Fruit fly (Drosophila melanogaster): ENCODE measurements around the gene Der-1.

The Der-1 gene

DNA sequence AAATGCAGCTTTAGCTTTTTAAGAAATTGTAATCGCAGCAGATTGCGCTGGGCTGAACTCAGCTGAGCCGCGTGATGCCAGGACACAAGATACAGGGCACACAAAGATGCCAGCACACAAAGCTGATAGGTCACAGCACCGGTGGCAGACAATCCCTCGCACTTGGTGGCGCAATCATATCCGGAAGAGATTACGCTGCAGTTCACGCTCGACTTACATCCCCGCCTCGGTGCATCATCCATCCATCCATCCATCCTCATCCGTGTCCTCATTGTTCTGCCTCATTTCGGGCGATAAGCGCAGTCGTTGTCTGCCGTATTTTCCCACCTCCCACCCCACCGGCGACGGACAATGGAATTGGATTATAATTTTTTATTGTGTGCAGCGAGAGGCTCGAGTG is 25.8 kb upstream of the Der-1 start:
- peak; percentile 93 for TF ChIP-seq svp (GFP tag)
- TF ChIP-seq Ets21C (GFP tag; optimal IDR thresholded peaks at IDR 0.05) = no peak
- TF ChIP-seq CG32006 (GFP tag; optimal IDR thresholded peaks at IDR 0.05) = no peak

DNA sequence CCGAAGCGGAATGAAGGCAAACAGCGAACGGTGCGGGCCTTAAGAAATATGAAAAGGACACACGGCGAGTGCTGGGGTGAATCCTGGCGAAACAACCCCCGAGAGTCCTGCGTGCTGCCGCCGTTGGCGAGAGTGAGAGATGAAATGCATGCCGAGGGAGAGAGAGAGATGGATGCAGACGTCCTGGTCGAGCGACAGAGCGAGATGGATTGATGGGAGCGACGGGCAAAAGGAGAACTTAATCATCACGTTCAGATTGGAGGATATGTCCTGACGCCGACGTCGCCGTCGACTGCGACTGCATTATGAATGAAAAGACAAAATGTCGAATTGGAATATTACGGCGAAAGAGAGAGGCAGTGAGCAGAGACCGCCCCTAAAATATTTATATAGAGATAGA is 19.2 kb upstream of the Der-1 start:
- TF ChIP-seq Eip75B (GFP tag; optimal IDR thresholded peaks at IDR 0.05) (no peak), fkh (GFP tag; optimal IDR thresholded peaks at IDR 0.05) (no peak), lz (GFP tag; optimal IDR thresholded peaks at IDR 0.05) (no peak), CG32006 (GFP tag; optimal IDR thresholded peaks at IDR 0.05) (no peak), CG4318 (GFP tag; optimal IDR thresholded peaks at IDR 0.05) (no peak), Sox15 (GFP tag; optimal IDR thresholded peaks at IDR 0.05) (no peak), fd59A (GFP tag; optimal IDR thresholded peaks at IDR 0.05) (no peak), Gug (GFP tag; IDR thresholded peaks at IDR 0.05) (no peak), dac (GFP tag; optimal IDR thresholded peaks at IDR 0.05) (no peak), CG3032 (tag; optimal IDR thresholded peaks at IDR 0.05) (no peak), CG10669 (GFP tag; optimal IDR thresholded peaks at IDR 0.05) (no peak), achi (GFP tag; optimal IDR thresholded peaks at IDR 0.05) (no peak), esn (GFP tag; optimal IDR thresholded peaks at IDR 0.05) (no peak), CG16779 (tag; optimal IDR thresholded peaks at IDR 0.05) (no peak), acj6 (GFP tag; optimal IDR thresholded peaks at IDR 0.05) (no peak), eg (GFP tag; IDR thresholded peaks at IDR 0.05) (no peak), ss (GFP tag; optimal IDR thresholded peaks at IDR 0.05) (no peak), CG34406 (GFP tag; optimal IDR thresholded peaks at IDR 0.05) (no peak)

DNA sequence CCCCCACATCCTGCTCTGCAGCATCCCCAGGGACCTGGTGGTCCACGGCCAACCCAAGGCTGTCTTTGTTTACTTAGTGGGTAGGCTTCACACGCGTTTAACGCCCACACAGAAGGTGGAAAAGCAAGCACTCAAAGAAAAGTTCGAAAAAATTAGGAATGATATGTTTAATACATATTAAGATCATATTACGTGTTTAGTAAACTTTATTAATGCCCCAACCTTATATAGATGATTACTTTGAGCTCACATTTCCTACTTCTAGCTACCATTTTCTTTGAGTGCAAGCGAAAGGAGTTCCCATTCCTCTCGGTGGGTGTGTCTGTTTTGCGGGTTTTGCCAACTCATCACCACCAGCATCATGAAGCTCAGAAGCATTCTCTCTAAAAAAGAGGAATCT is 14.3 kb upstream of the Der-1 start:
- TF ChIP-seq pdm3 (GFP tag; optimal IDR thresholded peaks at IDR 0.05) (no peak), achi (GFP tag; optimal IDR thresholded peaks at IDR 0.05) (no peak), acj6 (GFP tag; optimal IDR thresholded peaks at IDR 0.05) (no peak), fd59A (GFP tag; optimal IDR thresholded peaks at IDR 0.05) (no peak), CG3919 (GFP tag; optimal IDR thresholded peaks at IDR 0.05) (no peak), lz (GFP tag; optimal IDR thresholded peaks at IDR 0.05) (no peak), Sox102F (GFP tag; optimal IDR thresholded peaks at IDR 0.05) (peak; percentile 18), svp (GFP tag) (no peak), Met (GFP tag; optimal IDR thresholded peaks at IDR 0.05) (peak; percentile 4)

DNA sequence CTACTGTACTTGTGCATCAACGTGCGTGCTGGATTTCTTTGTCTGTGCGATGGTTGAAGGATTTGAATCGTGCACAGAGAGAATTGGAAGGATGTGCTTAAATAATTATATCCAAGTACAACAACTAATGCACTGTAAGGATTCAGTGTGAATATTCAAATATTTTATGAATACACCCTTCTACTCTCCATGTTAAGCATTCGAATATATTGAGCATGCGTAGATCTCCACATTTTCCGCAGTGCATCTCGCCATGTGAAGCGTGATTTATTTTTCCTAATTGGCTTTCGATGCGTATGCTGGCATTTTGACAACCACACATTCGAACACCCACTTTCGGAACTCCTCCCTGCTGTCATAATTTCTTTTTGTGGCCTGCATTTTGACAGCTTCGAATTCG is 13.7 kb upstream of the Der-1 start:
- no peak for TF ChIP-seq salr (GFP tag; optimal IDR thresholded peaks at IDR 0.05)
- peak; percentile 36 for TF ChIP-seq esn (GFP tag; optimal IDR thresholded peaks at IDR 0.05)
- no peak for TF ChIP-seq net (GFP tag; optimal IDR thresholded peaks at IDR 0.05)
- no peak for TF ChIP-seq Hr38 (GFP tag; optimal IDR thresholded peaks at IDR 0.05)
- TF ChIP-seq Lpt (GFP tag; optimal IDR thresholded peaks at IDR 0.05) = no peak
- TF ChIP-seq cyc (GFP tag; optimal IDR thresholded peaks at IDR 0.05) = peak; percentile 18
- TF ChIP-seq Met (GFP tag; optimal IDR thresholded peaks at IDR 0.05) = peak; percentile 40
- TF ChIP-seq Smox (GFP tag; optimal IDR thresholded peaks at IDR 0.05) = peak; percentile 12
- TF ChIP-seq CG6808 (GFP tag; optimal IDR thresholded peaks at IDR 0.05) = no peak
- no peak for TF ChIP-seq Gug (GFP tag; IDR thresholded peaks at IDR 0.05)
- no peak for TF ChIP-seq ss (GFP tag; optimal IDR thresholded peaks at IDR 0.05)
- no peak for TF ChIP-seq vri (GFP tag; optimal IDR thresholded peaks at IDR 0.05)
- no peak for TF ChIP-seq CG8632 (GFP tag; optimal IDR thresholded peaks at IDR 0.05)
- no peak for TF ChIP-seq fkh (GFP tag; optimal IDR thresholded peaks at IDR 0.05)
- no peak for TF ChIP-seq CG7368 (GFP tag; optimal IDR thresholded peaks at IDR 0.05)
- TF ChIP-seq OdsH (GFP tag; optimal IDR thresholded peaks at IDR 0.05) = no peak
- TF ChIP-seq svp (GFP tag) = peak; percentile 64
- TF ChIP-seq CG11294 (GFP tag; IDR thresholded peaks at IDR 0.05) = no peak
- TF ChIP-seq achi (GFP tag; optimal IDR thresholded peaks at IDR 0.05) = no peak
- TF ChIP-seq CG11762 (GFP tag; optimal IDR thresholded peaks at IDR 0.05; ENCODE audit: insufficient read depth) = no peak
- no peak for TF ChIP-seq CG11902 (GFP tag; optimal IDR thresholded peaks at IDR 0.05)
- TF ChIP-seq CG16779 (tag; optimal IDR thresholded peaks at IDR 0.05) = no peak
- TF ChIP-seq CG4318 (GFP tag; optimal IDR thresholded peaks at IDR 0.05) = no peak
- TF ChIP-seq dsx (GFP tag; optimal IDR thresholded peaks at IDR 0.05; ENCODE audit: poor library complexity, severe bottlenecking) = no peak
- TF ChIP-seq Ets96B (tag; optimal IDR thresholded peaks at IDR 0.05) = no peak
- TF ChIP-seq CG31627 (GFP tag; optimal IDR thresholded peaks at IDR 0.05) = no peak
- no peak for TF ChIP-seq CG32006 (GFP tag; optimal IDR thresholded peaks at IDR 0.05)
- no peak for TF ChIP-seq Eip75B (GFP tag; optimal IDR thresholded peaks at IDR 0.05)
- TF ChIP-seq fd59A (GFP tag; optimal IDR thresholded peaks at IDR 0.05) = no peak
- TF ChIP-seq CG8119 (GFP tag; IDR thresholded peaks at IDR 0.05) = no peak
- TF ChIP-seq CG1621 (tag; optimal IDR thresholded peaks at IDR 0.05) = no peak
- no peak for TF ChIP-seq CG15336 (GFP tag; IDR thresholded peaks at IDR 0.05)
- TF ChIP-seq pdm3 (GFP tag; optimal IDR thresholded peaks at IDR 0.05) = no peak
- TF ChIP-seq acj6 (GFP tag; optimal IDR thresholded peaks at IDR 0.05) = no peak
- TF ChIP-seq CG9139 (GFP tag; optimal IDR thresholded peaks at IDR 0.05) = no peak

Data from whole organism, prepupa.